Fruit fly (Drosophila melanogaster) whole organism, embryonic: ENCODE data around the gene CG17329.

ENCODE experiments used
- Asciz ChIP-seq: fragments of 200-800 bp; sonication (Bioruptor generic); optimal IDR thresholded peaks from 2 replicates; lab custom pipeline; 2017; ENCODE audit warnings: missing biosample characterization, mild to moderate bottlenecking, missing genetic modification characterization, missing genetic modification reagents
- Atf3 ChIP-seq: fragments of 200-800 bp; sonication (Bioruptor generic); optimal IDR thresholded peaks from 3 replicates; lab custom pipeline; 2016; ENCODE audit warnings: missing biosample characterization, missing genetic modification characterization
- BEAF-32 ChIP-seq: fragments of 200-800 bp; sonication (Bioruptor generic); optimal IDR thresholded peaks from 3 replicates; lab custom pipeline; 2017; ENCODE audit warnings: missing biosample characterization, missing genetic modification characterization, mild to moderate bottlenecking, moderate library complexity, missing genetic modification reagents
- CG10274 ChIP-seq: fragments of 200-800 bp; sonication (Bioruptor generic); optimal IDR thresholded peaks from 3 replicates; lab custom pipeline; 2017; ENCODE audit warnings: missing biosample characterization, mild to moderate bottlenecking, missing genetic modification characterization
- CG11456 ChIP-seq: fragments of 200-800 bp; sonication (Bioruptor generic); IDR thresholded peaks from 3 replicates; pipeline ENCODE4 v1.3.6; 2022; ENCODE audit warnings: missing biosample characterization, missing genetic modification characterization
- CG12299 ChIP-seq: fragments of 200-800 bp; sonication (Bioruptor generic); optimal IDR thresholded peaks from 2 replicates; lab custom pipeline; 2018; ENCODE audit warnings: missing biosample characterization, mild to moderate bottlenecking, missing genetic modification characterization
- CG14441 ChIP-seq: fragments of 200-800 bp; sonication (Bioruptor generic); IDR thresholded peaks from 2 replicates; pipeline ENCODE4 v1.3.6; 2022; ENCODE audit warnings: missing biosample characterization, missing genetic modification characterization
- CG16863 ChIP-seq: fragments of 200-800 bp; sonication (Bioruptor generic); optimal IDR thresholded peaks from 3 replicates; lab custom pipeline; 2016; ENCODE audit warnings: missing biosample characterization, missing genetic modification characterization
- CG2116 ChIP-seq: fragments of 200-800 bp; sonication (Bioruptor generic); optimal IDR thresholded peaks from 3 replicates; lab custom pipeline; 2018; ENCODE audit warnings: missing biosample characterization, mild to moderate bottlenecking, missing genetic modification characterization
- CG34376 ChIP-seq: fragments of 200-800 bp; sonication (Bioruptor generic); optimal IDR thresholded peaks from 2 replicates; lab custom pipeline; 2018; ENCODE audit warnings: missing biosample characterization, mild to moderate bottlenecking, missing genetic modification characterization
- CG4360 ChIP-seq: fragments of 200-800 bp; sonication (Bioruptor generic); IDR thresholded peaks from 2 replicates; pipeline ENCODE4 v1.3.6; 2022; ENCODE audit warnings: missing biosample characterization, missing genetic modification characterization
- CG6791 ChIP-seq: fragments of 200-800 bp; sonication (Bioruptor generic); IDR thresholded peaks from 3 replicates; pipeline ENCODE4 v1.3.6; 2022; ENCODE audit warnings: missing biosample characterization, missing genetic modification characterization; ENCODE audit not compliant: partially characterized antibody
- CG6813 ChIP-seq: fragments of 200-800 bp; sonication (Bioruptor generic); optimal IDR thresholded peaks from 2 replicates; lab custom pipeline; 2017; ENCODE audit warnings: missing biosample characterization, missing genetic modification characterization, mild to moderate bottlenecking, moderate library complexity, missing genetic modification reagents
- CG7271 ChIP-seq: fragments of 200-800 bp; sonication (Bioruptor generic); optimal IDR thresholded peaks from 2 replicates; lab custom pipeline; 2018; ENCODE audit warnings: missing biosample characterization, mild to moderate bottlenecking, missing genetic modification characterization, moderate library complexity
- CG7357 ChIP-seq: fragments of 200-800 bp; sonication (Bioruptor generic); IDR thresholded peaks from 3 replicates; pipeline ENCODE4 v1.3.6; 2022; ENCODE audit warnings: missing biosample characterization, missing genetic modification characterization
- CG7987 ChIP-seq: fragments of 200-800 bp; sonication (Bioruptor generic); optimal IDR thresholded peaks from 2 replicates; lab custom pipeline; 2018; ENCODE audit warnings: missing biosample characterization, mild to moderate bottlenecking, missing genetic modification characterization, moderate library complexity
- CG8290 ChIP-seq, 3 experiments: fragments of 200-800 bp; sonication (Bioruptor generic); optimal IDR thresholded peaks; 2 replicates each; lab custom pipeline; 2016 to 2019; ENCODE audit warnings: missing biosample characterization in 3 of 3, missing genetic modification characterization in 3 of 3, mild to moderate bottlenecking in 2 of 3, moderate library complexity in 1 of 3
- CG8478 ChIP-seq: fragments of >200 bp; optimal IDR thresholded peaks from 2 replicates; lab custom pipeline; 2018
- CG9437 ChIP-seq: fragments of 200-800 bp; sonication (Bioruptor generic); optimal IDR thresholded peaks from 2 replicates; lab custom pipeline; 2018; ENCODE audit warnings: missing biosample characterization, mild to moderate bottlenecking, missing genetic modification characterization
- Dbx ChIP-seq: fragments of 200-800 bp; sonication (Bioruptor generic); IDR thresholded peaks from 3 replicates; pipeline ENCODE4 v1.3.6; 2022; ENCODE audit warnings: missing biosample characterization, missing genetic modification characterization
- Dp ChIP-seq: fragments of 200-800 bp; sonication (Bioruptor generic); optimal IDR thresholded peaks from 2 replicates; lab custom pipeline; 2018; ENCODE audit warnings: missing biosample characterization, mild to moderate bottlenecking, missing genetic modification characterization, moderate library complexity
- Ets65A ChIP-seq: fragments of 200-800 bp; sonication (Bioruptor generic); peaks from one replicate; lab custom pipeline; 2016; ENCODE audit warnings: missing biosample characterization, missing genetic modification characterization
- H2.0 ChIP-seq: fragments of 200-800 bp; sonication (Bioruptor generic); IDR thresholded peaks from 2 replicates; pipeline ENCODE4 v1.3.6; 2022; ENCODE audit warnings: missing biosample characterization, missing genetic modification characterization
- HLH4C ChIP-seq: fragments of 200-800 bp; sonication (Bioruptor generic); IDR thresholded peaks from 3 replicates; pipeline ENCODE4 v1.3.6; 2022; ENCODE audit warnings: missing biosample characterization, missing genetic modification characterization; ENCODE audit not compliant: partially characterized antibody
- Hr39 ChIP-seq: fragments of >200 bp; optimal IDR thresholded peaks from 2 replicates; lab custom pipeline; 2017
- Hr51 ChIP-seq, 2 experiments: fragments of 200-800 bp; sonication (Bioruptor generic); optimal IDR thresholded peaks; 2 replicates in 1 of 2; 3 replicates in 1 of 2; lab custom pipeline; 2016 to 2018; ENCODE audit warnings: missing biosample characterization in 2 of 2, missing genetic modification characterization in 2 of 2, mild to moderate bottlenecking in 1 of 2, moderate library complexity in 1 of 2
- Hsf ChIP-seq: fragments of 200-800 bp; sonication (Bioruptor generic); optimal IDR thresholded peaks from 3 replicates; lab custom pipeline; 2016; ENCODE audit warnings: missing biosample characterization, missing genetic modification characterization
- Rx ChIP-seq: fragments of 200-800 bp; sonication (Bioruptor generic); IDR thresholded peaks from 2 replicates; pipeline ENCODE4 v1.3.6; 2022; ENCODE audit warnings: missing biosample characterization, missing genetic modification characterization
- Side ChIP-seq: fragments of 200-800 bp; sonication (Bioruptor generic); optimal IDR thresholded peaks from 2 replicates; lab custom pipeline; 2016; ENCODE audit warnings: missing biosample characterization, missing genetic modification characterization
- Spps ChIP-seq: fragments of 200-800 bp; sonication (Bioruptor generic); optimal IDR thresholded peaks from 2 replicates; lab custom pipeline; 2018; ENCODE audit warnings: missing biosample characterization, mild to moderate bottlenecking, missing genetic modification characterization
- Stat92E ChIP-seq, 3 experiments: fragments of >200 bp in 2 of 3; fragments of 200-800 bp in 1 of 3; sonication (Bioruptor generic) in 1 of 3; optimal IDR thresholded peaks; 2 replicates each; lab custom pipeline; 2017 to 2019; ENCODE audit warnings: missing biosample characterization in 3 of 3, missing genetic modification characterization in 3 of 3, mild to moderate bottlenecking in 1 of 3, moderate library complexity in 1 of 3
- Xrp1 ChIP-seq: fragments of 200-800 bp; sonication (Bioruptor generic); IDR thresholded peaks from 2 replicates; pipeline ENCODE4 v1.3.6; 2022; ENCODE audit warnings: missing biosample characterization, missing genetic modification characterization
- ab ChIP-seq: fragments of 200-800 bp; sonication (Bioruptor generic); optimal IDR thresholded peaks from 2 replicates; lab custom pipeline; 2016; ENCODE audit warnings: missing biosample characterization, missing genetic modification characterization
- amos ChIP-seq: fragments of 200-800 bp; sonication (Bioruptor generic); IDR thresholded peaks from 2 replicates; pipeline ENCODE4 v1.3.6; 2022; ENCODE audit warnings: missing biosample characterization, missing genetic modification characterization; ENCODE audit not compliant: partially characterized antibody
- crol ChIP-seq: fragments of 200-800 bp; sonication (Bioruptor generic); IDR thresholded peaks from 2 replicates; pipeline ENCODE4 v1.3.6; 2022; ENCODE audit warnings: missing biosample characterization, missing genetic modification characterization
- dmrt11E ChIP-seq: fragments of 200-800 bp; sonication (Bioruptor generic); optimal IDR thresholded peaks from 3 replicates; lab custom pipeline; 2018; ENCODE audit warnings: missing biosample characterization, mild to moderate bottlenecking, missing genetic modification characterization, moderate library complexity
- gem ChIP-seq: fragments of 200-800 bp; sonication (Bioruptor generic); optimal IDR thresholded peaks from 2 replicates; lab custom pipeline; 2019; ENCODE audit warnings: missing biosample characterization, mild to moderate bottlenecking, missing genetic modification characterization, moderate library complexity
- jumu ChIP-seq: fragments of 200-800 bp; sonication (Bioruptor generic); optimal IDR thresholded peaks from 3 replicates; lab custom pipeline; 2016; ENCODE audit warnings: missing biosample characterization, missing genetic modification characterization
- kni ChIP-seq: fragments of 200-800 bp; sonication (Bioruptor generic); optimal IDR thresholded peaks from 3 replicates; lab custom pipeline; 2017; ENCODE audit warnings: mild to moderate bottlenecking, missing biosample characterization, missing genetic modification reagents, missing genetic modification characterization
- luna ChIP-seq: fragments of 200-800 bp; sonication (Bioruptor generic); optimal IDR thresholded peaks from 2 replicates; lab custom pipeline; 2016; ENCODE audit warnings: missing biosample characterization, missing genetic modification characterization
- pho ChIP-seq: fragments of 200-800 bp; sonication (Bioruptor generic); optimal IDR thresholded peaks from 2 replicates; lab custom pipeline; 2016; ENCODE audit warnings: missing biosample characterization, missing genetic modification characterization
- pita ChIP-seq: fragments of 200-800 bp; sonication (Bioruptor generic); optimal IDR thresholded peaks from 2 replicates; lab custom pipeline; 2017; ENCODE audit warnings: missing biosample characterization, mild to moderate bottlenecking, missing genetic modification characterization
- row ChIP-seq: fragments of 200-800 bp; sonication (Bioruptor generic); IDR thresholded peaks from 3 replicates; pipeline ENCODE4 v1.3.6; 2022; ENCODE audit warnings: missing biosample characterization, missing genetic modification characterization
- seq ChIP-seq: fragments of 200-800 bp; sonication (Bioruptor generic); IDR thresholded peaks from 2 replicates; pipeline ENCODE4 v1.3.6; 2022; ENCODE audit warnings: missing biosample characterization, missing genetic modification characterization
- sim ChIP-seq: fragments of 200-800 bp; sonication (Bioruptor generic); IDR thresholded peaks from 2 replicates; pipeline ENCODE4 v1.3.6; 2022; ENCODE audit warnings: missing biosample characterization, missing genetic modification characterization
- stc ChIP-seq: fragments of 200-800 bp; sonication (Bioruptor generic); IDR thresholded peaks from 2 replicates; pipeline ENCODE4 v1.3.6; 2022; ENCODE audit warnings: missing biosample characterization, missing genetic modification characterization
- unc-4 ChIP-seq: fragments of 200-800 bp; sonication (Bioruptor generic); IDR thresholded peaks from 2 replicates; pipeline ENCODE4 v1.3.6; 2022; ENCODE audit warnings: missing biosample characterization, missing genetic modification characterization; ENCODE audit not compliant: partially characterized antibody
- wdn ChIP-seq: fragments of 200-800 bp; sonication (Bioruptor generic); IDR thresholded peaks from 2 replicates; pipeline ENCODE4 v1.3.6; 2022; ENCODE audit warnings: missing biosample characterization, missing genetic modification characterization
- wek ChIP-seq: fragments of 200-800 bp; sonication (Bioruptor generic); optimal IDR thresholded peaks from 3 replicates; lab custom pipeline; 2018; ENCODE audit warnings: missing biosample characterization, mild to moderate bottlenecking, missing genetic modification characterization, moderate library complexity

The CG17329 gene

dm6 chr2L:16261576-16262217 is 29.4 kb upstream of the CG17329 start, which contains the start of the genes twe and CG4935 (continued):
- TF ChIP-seq crol (GFP tag; lab: Robert Waterston, UW) (no peak), CG7987 (no peak), CG34376 (no peak), kni (GFP tag; lab: Kevin White, UChicago) (no peak), CG6791 (GFP tag; lab: Robert Waterston, UW) (no peak), jumu (GFP tag; lab: Kevin White, UChicago) (no peak), Atf3 (GFP tag; lab: Kevin White, UChicago) (no peak), HLH4C (GFP tag; lab: Robert Waterston, UW) (no peak), pita (GFP tag; lab: Kevin White, UChicago) (no peak), CG7271 (no peak), row (peak; percentile 26; the same call in 1 of the 3 replicates), Xrp1 (GFP tag; lab: Robert Waterston, UW) (no peak), sim (GFP tag; lab: Robert Waterston, UW) (no peak), Hsf (no peak), Hr39 (lab: Kevin White, UChicago) (no peak), CG4360 (GFP tag; lab: Robert Waterston, UW) (no peak), BEAF-32 (GFP tag; lab: Kevin White, UChicago) (peak; percentile 9), wdn (GFP tag; lab: Robert Waterston, UW) (no peak), CG6813 (no peak), Hr51 (GFP tag; optimal IDR thresholded peaks at IDR 0.05; lab: Kevin White, UChicago) (no peak), gem (tag; lab: Kevin White, UChicago) (no peak), Ets65A (GFP tag; lab: Kevin White, UChicago) (no peak), CG2116 (GFP tag; lab: Kevin White, UChicago) (peak; percentile 2), pho (GFP tag; lab: Kevin White, UChicago) (peak; percentile 17), CG10274 (no peak), Side (GFP tag; lab: Kevin White, UChicago) (no peak), CG9437 (no peak), CG11456 (GFP tag; lab: Robert Waterston, UW) (no peak), stc (no peak), H2.0 (no peak), dmrt11E (no peak), CG8290 (GFP tag; optimal IDR thresholded peaks at IDR 0.05; lab: Kevin White, UChicago) (no peak), CG8290 (tag; optimal IDR thresholded peaks at IDR 0.05; lab: Kevin White, UChicago) (no peak), Rx (GFP tag; lab: Robert Waterston, UW) (no peak), seq (GFP tag; lab: Robert Waterston, UW) (no peak), amos (GFP tag; lab: Robert Waterston, UW) (no peak), unc-4 (GFP tag; lab: Robert Waterston, UW) (no peak), CG14441 (GFP tag; lab: Robert Waterston, UW) (no peak), CG7357 (GFP tag; lab: Robert Waterston, UW) (no peak), ab (no peak), CG16863 (no peak), luna (GFP tag; lab: Kevin White, UChicago) (no peak), Asciz (GFP tag; lab: Kevin White, UChicago) (no peak), Dp (GFP tag; lab: Kevin White, UChicago) (peak; percentile 70), CG12299 (peak; percentile 3), Spps (tag; lab: Kevin White, UChicago) (no peak), CG8478 (lab: Kevin White, UChicago) (no peak), wek (GFP tag; lab: Kevin White, UChicago) (no peak), Dbx (GFP tag; lab: Robert Waterston, UW) (no peak), Stat92E (GFP tag; optimal IDR thresholded peaks at IDR 0.05; lab: Kevin White, UChicago) (no peak)
- TF ChIP-seq, all 482 proteins: peak for 31
